Worm (Caenorhabditis elegans): ENCODE measurements around the gene grl-6.

Gene grl-6

ce11 chrX:6448866-6449400, 1.8 kb downstream of the grl-6 start, which contains the start of gene fah-1:
fah-1 (minus strand) TSS chrX:6448916.
- TF ChIP-seq nhr-2 (tag; optimal IDR thresholded peaks at IDR 0.05), result peak; percentile 56
- TF ChIP-seq drap-1 (GFP tag; optimal IDR thresholded peaks at IDR 0.05), result no peak
- TF ChIP-seq elt-3 (tag; optimal IDR thresholded peaks at IDR 0.05), result peak; percentile 69
- TF ChIP-seq elt-1 (tag; optimal IDR thresholded peaks at IDR 0.05; ENCODE audit: borderline replicate concordance, insufficient read depth), result no peak
- TF ChIP-seq unc-62 (GFP tag; optimal IDR thresholded peaks at IDR 0.05), result peak; percentile 30

- TF ChIP-seq lsy-2 (tag; optimal IDR thresholded peaks at IDR 0.05) (no peak), nhr-237 (tag; optimal IDR thresholded peaks at IDR 0.05) (no peak), lin-13 (tag; optimal IDR thresholded peaks at IDR 0.05) (no peak), flh-1 (GFP tag; optimal IDR thresholded peaks at IDR 0.05) (no peak), ham-2 (GFP tag; optimal IDR thresholded peaks at IDR 0.05) (no peak), tbx-8 (GFP tag; optimal IDR thresholded peaks at IDR 0.05) (no peak), ceh-43 (GFP tag; optimal IDR thresholded peaks at IDR 0.05) (no peak), unc-120 (tag; optimal IDR thresholded peaks at IDR 0.05; ENCODE audit: poor library complexity, severe bottlenecking) (no peak), M03D4.4 (tag; optimal IDR thresholded peaks at IDR 0.05) (no peak), ztf-11 (tag; optimal IDR thresholded peaks at IDR 0.05) (no peak), mab-5 (tag; optimal IDR thresholded peaks at IDR 0.05) (no peak), elt-3 (tag; optimal IDR thresholded peaks at IDR 0.05) (no peak), lin-32 (GFP tag; optimal IDR thresholded peaks at IDR 0.05) (no peak), snpc-4 (tag; optimal IDR thresholded peaks at IDR 0.05) (no peak), ceh-83 (GFP tag; optimal IDR thresholded peaks at IDR 0.05) (no peak), nhr-12 (tag; optimal IDR thresholded peaks at IDR 0.05) (no peak)
These were observed 4.2 kb downstream of the grl-6 start, which contains the start of gene asp-14 for ce11 chrX:6446564-6446963. asp-14 (minus strand) TSS chrX:6446664.

- TF ChIP-seq nhr-2 (tag; optimal IDR thresholded peaks at IDR 0.05) (no peak), snpc-4 (tag; optimal IDR thresholded peaks at IDR 0.05) (no peak), sptf-1 (tag; optimal IDR thresholded peaks at IDR 0.05) (no peak), ztf-11 (tag; optimal IDR thresholded peaks at IDR 0.05) (no peak), tbx-8 (GFP tag; optimal IDR thresholded peaks at IDR 0.05) (no peak), flh-1 (GFP tag; optimal IDR thresholded peaks at IDR 0.05) (no peak), nhr-28 (tag; optimal IDR thresholded peaks at IDR 0.05) (no peak), ces-1 (GFP tag; optimal IDR thresholded peaks at IDR 0.05) (no peak), cnd-1 (tag; optimal IDR thresholded peaks at IDR 0.05) (no peak), pha-4 (tag; optimal IDR thresholded peaks at IDR 0.05) (no peak), ceh-43 (GFP tag; optimal IDR thresholded peaks at IDR 0.05) (no peak), sem-2 (GFP tag; optimal IDR thresholded peaks at IDR 0.05) (no peak), drap-1 (GFP tag; optimal IDR thresholded peaks at IDR 0.05) (no peak), lin-32 (GFP tag; optimal IDR thresholded peaks at IDR 0.05) (no peak), ceh-39 (tag; optimal IDR thresholded peaks at IDR 0.05) (no peak), mls-2 (tag; optimal IDR thresholded peaks at IDR 0.05) (no peak), mep-1 (tag; optimal IDR thresholded peaks at IDR 0.05) (no peak), nhr-76 (tag; optimal IDR thresholded peaks at IDR 0.05) (no peak), elt-1 (tag; optimal IDR thresholded peaks at IDR 0.05; ENCODE audit: borderline replicate concordance, insufficient read depth) (no peak), lin-13 (tag; optimal IDR thresholded peaks at IDR 0.05) (no peak)
These were observed 5.5 kb downstream of the grl-6 start for ce11 chrX:6445239-6445638.

- TF ChIP-seq ceh-83 (GFP tag; optimal IDR thresholded peaks at IDR 0.05), result no peak
- TF ChIP-seq nhr-28 (tag; optimal IDR thresholded peaks at IDR 0.05), result no peak
- TF ChIP-seq snpc-4 (tag; optimal IDR thresholded peaks at IDR 0.05), result no peak
- TF ChIP-seq nhr-76 (tag; optimal IDR thresholded peaks at IDR 0.05), result no peak
- TF ChIP-seq sptf-1 (tag; optimal IDR thresholded peaks at IDR 0.05), result no peak
- TF ChIP-seq pha-4 (tag; optimal IDR thresholded peaks at IDR 0.05), result no peak
- TF ChIP-seq elt-1 (tag; optimal IDR thresholded peaks at IDR 0.05; ENCODE audit: borderline replicate concordance, insufficient read depth), result no peak
- no peak for TF ChIP-seq nhr-12 (tag; optimal IDR thresholded peaks at IDR 0.05)
- no peak for TF ChIP-seq ztf-11 (tag; optimal IDR thresholded peaks at IDR 0.05)
- no peak for TF ChIP-seq elt-3 (tag; optimal IDR thresholded peaks at IDR 0.05)
- no peak for TF ChIP-seq tbx-8 (GFP tag; optimal IDR thresholded peaks at IDR 0.05)
- no peak for TF ChIP-seq ceh-39 (tag; optimal IDR thresholded peaks at IDR 0.05)
- no peak for TF ChIP-seq zip-8 (tag; optimal IDR thresholded peaks at IDR 0.05)
- no peak for TF ChIP-seq blmp-1 (tag; optimal IDR thresholded peaks at IDR 0.05)
- no peak for TF ChIP-seq mls-2 (tag; optimal IDR thresholded peaks at IDR 0.05)
- TF ChIP-seq M03D4.4 (tag; optimal IDR thresholded peaks at IDR 0.05), result no peak
- TF ChIP-seq nhr-2 (tag; optimal IDR thresholded peaks at IDR 0.05), result no peak
- no peak for TF ChIP-seq sem-2 (GFP tag; optimal IDR thresholded peaks at IDR 0.05)
- no peak for TF ChIP-seq mab-5 (tag; optimal IDR thresholded peaks at IDR 0.05)
- TF ChIP-seq ceh-43 (GFP tag; optimal IDR thresholded peaks at IDR 0.05), result no peak
These were observed 7.4 kb downstream of the grl-6 start, which contains the start of gene K10C2.7 for ce11 chrX:6443373-6443772. K10C2.7 (minus strand) TSS chrX:6443473.

All from whole organism, mixed stage, embryonic.